Worm (Caenorhabditis elegans) whole organism, mixed stage, embryonic: ENCODE data around the gene mans-2.

Experiments
- M03D4.4 ChIP-seq: sonication (generic microtip); optimal IDR thresholded peaks from 2 replicates; lab custom pipeline; 2017; ENCODE audit warnings: mild to moderate bottlenecking, missing genetic modification characterization, missing compliant biosample characterization
- bed-3 ChIP-seq: fragments of 200-800 bp; sonication (Bioruptor generic); optimal IDR thresholded peaks from 3 replicates; lab custom pipeline; 2018; ENCODE audit warnings: mild to moderate bottlenecking, missing genetic modification characterization, moderate library complexity, missing compliant biosample characterization
- blmp-1 ChIP-seq: fragments of 150-350 bp; optimal IDR thresholded peaks from 2 replicates; lab custom pipeline; 2014; ENCODE audit warnings: missing biosample characterization, missing genetic modification characterization
- ceh-39 ChIP-seq: fragments of 150-350 bp; optimal IDR thresholded peaks from 2 replicates; lab custom pipeline; 2014; ENCODE audit warnings: missing biosample characterization, missing genetic modification characterization
- ceh-43 ChIP-seq: fragments of 200-800 bp; sonication (Bioruptor generic); optimal IDR thresholded peaks from 2 replicates; lab custom pipeline; 2018; ENCODE audit warnings: mild to moderate bottlenecking, missing genetic modification characterization, moderate library complexity, missing compliant biosample characterization
- ceh-83 ChIP-seq: fragments of 200-800 bp; sonication (Bioruptor generic); optimal IDR thresholded peaks from 2 replicates; lab custom pipeline; 2018; ENCODE audit warnings: mild to moderate bottlenecking, missing genetic modification characterization, missing compliant biosample characterization
- cnd-1 ChIP-seq: fragments of 200-800 bp; sonication (Bioruptor generic); optimal IDR thresholded peaks from 2 replicates; lab custom pipeline; 2018; ENCODE audit warnings: mild to moderate bottlenecking, missing genetic modification characterization, missing compliant biosample characterization
- drap-1 ChIP-seq: fragments of 200-800 bp; sonication (Bioruptor generic); optimal IDR thresholded peaks from 3 replicates; lab custom pipeline; 2018; ENCODE audit warnings: mild to moderate bottlenecking, missing genetic modification characterization, missing compliant biosample characterization
- elt-1 ChIP-seq: sonication (generic microtip); optimal IDR thresholded peaks from 2 replicates; lab custom pipeline; 2017; ENCODE audit warnings: missing genetic modification characterization, mild to moderate bottlenecking, missing compliant biosample characterization, antibody characterized with exemption, moderate library complexity, borderline replicate concordance; ENCODE audit not compliant: insufficient read depth
- elt-3 ChIP-seq: fragments of 150-350 bp; optimal IDR thresholded peaks from 2 replicates; lab custom pipeline; 2014; ENCODE audit warnings: missing biosample characterization, missing genetic modification characterization
- flh-1 ChIP-seq: fragments of 200-800 bp; sonication (Bioruptor generic); optimal IDR thresholded peaks from 2 replicates; lab custom pipeline; 2018; ENCODE audit warnings: mild to moderate bottlenecking, missing genetic modification characterization, moderate library complexity, missing compliant biosample characterization
- hlh-1 ChIP-seq: fragments of 150-350 bp; optimal IDR thresholded peaks from 2 replicates; lab custom pipeline; 2014; ENCODE audit warnings: missing biosample characterization, missing genetic modification reagents, missing genetic modification characterization
- lin-32 ChIP-seq: fragments of 200-800 bp; sonication (Bioruptor generic); optimal IDR thresholded peaks from 2 replicates; lab custom pipeline; 2018; ENCODE audit warnings: mild to moderate bottlenecking, missing genetic modification characterization, missing compliant biosample characterization
- mab-5 ChIP-seq: fragments of 150-350 bp; optimal IDR thresholded peaks from 2 replicates; lab custom pipeline; 2014; ENCODE audit warnings: missing biosample characterization, missing genetic modification characterization
- mep-1 ChIP-seq: fragments of 150-350 bp; optimal IDR thresholded peaks from 2 replicates; lab custom pipeline; 2017; ENCODE audit warnings: missing biosample characterization, missing genetic modification reagents, missing genetic modification characterization, inconsistent platforms
- mls-2 ChIP-seq: sonication (generic microtip); optimal IDR thresholded peaks from 2 replicates; lab custom pipeline; 2016; ENCODE audit warnings: mild to moderate bottlenecking, missing genetic modification characterization, moderate library complexity, missing compliant biosample characterization
- nhr-2 ChIP-seq: fragments of 150-350 bp; optimal IDR thresholded peaks from 2 replicates; lab custom pipeline; 2014; ENCODE audit warnings: missing biosample characterization, missing genetic modification characterization
- nhr-237 ChIP-seq: fragments of 150-350 bp; optimal IDR thresholded peaks from 2 replicates; lab custom pipeline; 2014; ENCODE audit warnings: missing biosample characterization, missing genetic modification characterization
- pha-4 ChIP-seq: fragments of 150-350 bp; optimal IDR thresholded peaks from 2 replicates; lab custom pipeline; 2018; ENCODE audit warnings: missing biosample characterization, missing genetic modification reagents, missing genetic modification characterization
- sem-2 ChIP-seq: fragments of 200-800 bp; sonication (Bioruptor generic); optimal IDR thresholded peaks from 2 replicates; lab custom pipeline; 2018; ENCODE audit warnings: mild to moderate bottlenecking, missing genetic modification characterization, missing compliant biosample characterization
- snpc-4 ChIP-seq: fragments of 150-350 bp; optimal IDR thresholded peaks from 2 replicates; lab custom pipeline; 2014; ENCODE audit warnings: missing biosample characterization, missing genetic modification characterization
- sptf-1 ChIP-seq: sonication (generic microtip); optimal IDR thresholded peaks from 2 replicates; lab custom pipeline; 2017; ENCODE audit warnings: mild to moderate bottlenecking, missing genetic modification characterization, moderate library complexity, missing compliant biosample characterization
- tbx-8 ChIP-seq: fragments of 200-800 bp; sonication (Bioruptor generic); optimal IDR thresholded peaks from 2 replicates; lab custom pipeline; 2018; ENCODE audit warnings: mild to moderate bottlenecking, missing genetic modification characterization, moderate library complexity, missing compliant biosample characterization
- unc-120 ChIP-seq: sonication (generic microtip); optimal IDR thresholded peaks from 2 replicates; lab custom pipeline; 2017; ENCODE audit warnings: missing genetic modification characterization, missing compliant biosample characterization; ENCODE audit not compliant: poor library complexity, severe bottlenecking
- unc-39 ChIP-seq: fragments of 150-350 bp; optimal IDR thresholded peaks from 2 replicates; lab custom pipeline; 2014; ENCODE audit warnings: missing biosample characterization, missing genetic modification characterization
- unc-62 ChIP-seq: fragments of 150-350 bp; optimal IDR thresholded peaks from 2 replicates; lab custom pipeline; 2014; ENCODE audit warnings: missing biosample characterization, missing genetic modification reagents, missing genetic modification characterization
- zip-8 ChIP-seq: fragments of 150-350 bp; optimal IDR thresholded peaks from 2 replicates; lab custom pipeline; 2014; ENCODE audit warnings: missing biosample characterization, missing genetic modification characterization
- ztf-11 ChIP-seq: fragments of 150-350 bp; optimal IDR thresholded peaks from 2 replicates; lab custom pipeline; 2014; ENCODE audit warnings: missing biosample characterization, missing genetic modification characterization

mans-2 gene

ce11 chrV:11945429-11945828, 39.9 kb downstream of the mans-2 start:
- no peak for TF ChIP-seq bed-3 (GFP tag; lab: Kevin White, UChicago)
- no peak for TF ChIP-seq ceh-83
- no peak for TF ChIP-seq unc-62 (GFP tag; lab: Kevin White, UChicago)

ce11 chrV:11943737-11944136, 41.5 kb downstream of the mans-2 start:
- TF ChIP-seq mab-5 (tag; lab: Kevin White, UChicago), result no peak
- TF ChIP-seq mep-1 (tag; lab: Kevin White, UChicago), result no peak
- no peak for TF ChIP-seq cnd-1 (tag; lab: Kevin White, UChicago)

- no peak for TF ChIP-seq sptf-1
- TF ChIP-seq unc-62 (GFP tag; lab: Kevin White, UChicago), result no peak
- no peak for TF ChIP-seq drap-1
- TF ChIP-seq hlh-1 (tag; lab: Kevin White, UChicago), result no peak
- TF ChIP-seq ztf-11 (tag; lab: Kevin White, UChicago), result no peak
- no peak for TF ChIP-seq mab-5 (tag; lab: Kevin White, UChicago)
- no peak for TF ChIP-seq blmp-1 (tag; lab: Kevin White, UChicago)
These were observed 43.0 kb downstream of the mans-2 start, which contains the start of gene F58H1.6 for ce11 chrV:11942325-11942724. F58H1.6 (plus strand) TSS chrV:11942625.

ce11 chrV:11941664-11942063, 43.6 kb downstream of the mans-2 start:
- peak; percentile 68 for TF ChIP-seq zip-8
- no peak for TF ChIP-seq bed-3 (GFP tag; lab: Kevin White, UChicago)

ce11 chrV:11940329-11940728, 45.0 kb downstream of the mans-2 start:
- TF ChIP-seq ceh-43 (GFP tag; lab: Kevin White, UChicago) (no peak), tbx-8 (GFP tag; lab: Kevin White, UChicago) (no peak), blmp-1 (tag; lab: Kevin White, UChicago) (no peak), zip-8 (no peak), drap-1 (no peak), unc-120 (tag; lab: Kevin White, UChicago) (no peak), mls-2 (tag; lab: Kevin White, UChicago) (no peak), elt-3 (tag; lab: Kevin White, UChicago) (no peak), mab-5 (tag; lab: Kevin White, UChicago) (no peak), bed-3 (GFP tag; lab: Kevin White, UChicago) (no peak), sptf-1 (no peak)
- TF ChIP-seq, all 35 proteins: peak for 0

- TF ChIP-seq mab-5 (tag; lab: Kevin White, UChicago) (no peak), ceh-43 (GFP tag; lab: Kevin White, UChicago) (no peak), nhr-2 (tag; lab: Kevin White, UChicago) (no peak), snpc-4 (tag; lab: Kevin White, UChicago) (no peak), unc-39 (tag; lab: Kevin White, UChicago) (no peak), blmp-1 (tag; lab: Kevin White, UChicago) (no peak), unc-120 (tag; lab: Kevin White, UChicago) (no peak), drap-1 (no peak), hlh-1 (tag; lab: Kevin White, UChicago) (no peak), nhr-237 (no peak)
These were observed 47.6 kb downstream of the mans-2 start, which contains the start of gene gpla-1 for ce11 chrV:11937710-11938109. gpla-1 (minus strand) TSS chrV:11937810.

ce11 chrV:11934848-11935247, 50.4 kb downstream of the mans-2 start, which contains the start of gene F58H1.8:
F58H1.8 (plus strand) TSS chrV:11935148.
- no peak for TF ChIP-seq M03D4.4 (tag; lab: Kevin White, UChicago)
- TF ChIP-seq sptf-1, result no peak
- TF ChIP-seq pha-4, result no peak
- no peak for TF ChIP-seq lin-32 (GFP tag; lab: Kevin White, UChicago)
- no peak for TF ChIP-seq zip-8
- no peak for TF ChIP-seq sem-2 (GFP tag; lab: Kevin White, UChicago)
- TF ChIP-seq nhr-2 (tag; lab: Kevin White, UChicago), result no peak
- TF ChIP-seq elt-1 (tag; lab: Kevin White, UChicago), result no peak
- no peak for TF ChIP-seq flh-1
- no peak for TF ChIP-seq elt-3 (tag; lab: Kevin White, UChicago)
- TF ChIP-seq tbx-8 (GFP tag; lab: Kevin White, UChicago), result no peak
- TF ChIP-seq mep-1 (tag; lab: Kevin White, UChicago), result no peak
- TF ChIP-seq ceh-39 (tag; lab: Kevin White, UChicago), result no peak
- no peak for TF ChIP-seq drap-1
- no peak for TF ChIP-seq cnd-1 (tag; lab: Kevin White, UChicago)
